Worm (Caenorhabditis elegans): ENCODE data around the gene oac-58.

DNA sequence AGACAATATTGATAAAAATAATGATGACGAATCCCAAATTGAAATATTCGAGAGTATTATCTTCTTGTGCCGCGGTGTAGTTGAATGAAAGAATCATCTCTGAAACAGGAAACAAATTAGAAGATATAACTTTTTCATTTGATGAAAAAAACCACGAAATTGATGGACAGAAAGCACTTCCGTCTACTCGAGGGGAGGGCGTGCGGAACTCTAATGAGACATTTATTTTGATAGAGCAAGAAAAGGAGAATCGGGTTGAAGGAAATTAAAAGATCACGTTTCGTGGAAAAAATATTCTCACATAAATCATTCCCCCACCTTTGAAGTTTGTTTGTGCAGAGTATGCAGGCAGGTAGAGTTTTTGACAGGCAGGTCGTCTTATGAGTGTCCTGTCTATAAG lies 50.1 kb downstream of the oac-58 start, which contains the start of gene sre-14:
- TF ChIP-seq C38D4.7 (GFP tag; optimal IDR thresholded peaks at IDR 0.05) = no peak
- no peak for TF ChIP-seq hlh-8 (tag; optimal IDR thresholded peaks at IDR 0.05)
- TF ChIP-seq pha-4 (tag; optimal IDR thresholded peaks at IDR 0.05) = no peak
- TF ChIP-seq tbx-2 (tag; optimal IDR thresholded peaks at IDR 0.05) = no peak
- no peak for TF ChIP-seq ref-2 (tag; optimal IDR thresholded peaks at IDR 0.05)
- no peak for TF ChIP-seq Y22D7AL.16 (tag; optimal IDR thresholded peaks at IDR 0.05)
- TF ChIP-seq ceh-9 (tag; optimal IDR thresholded peaks at IDR 0.05) = no peak
- no peak for TF ChIP-seq F13H6.1 (tag; optimal IDR thresholded peaks at IDR 0.05)
- no peak for TF ChIP-seq pros-1 (tag; optimal IDR thresholded peaks at IDR 0.05)
- TF ChIP-seq nhr-11 (tag; optimal IDR thresholded peaks at IDR 0.05) = no peak
- no peak for TF ChIP-seq hlh-15 (tag; optimal IDR thresholded peaks at IDR 0.05)
- no peak for TF ChIP-seq hlh-30 (tag; optimal IDR thresholded peaks at IDR 0.05; ENCODE audit: insufficient read depth)
- no peak for TF ChIP-seq syd-9 (tag; optimal IDR thresholded peaks at IDR 0.05)
